Fruit fly (Drosophila melanogaster) whole organism, wandering third instar larva: Measurements from ENCODE around the gene CG17928.

Source experiments
- Abd-B ChIP-seq: fragments of >200 bp; optimal IDR thresholded peaks from 2 replicates; lab custom pipeline; 2017; ENCODE audit warnings: missing biosample characterization, missing genetic modification characterization
- Jra ChIP-seq: sonication (Bioruptor generic); optimal IDR thresholded peaks from 2 replicates; lab custom pipeline; 2016; ENCODE audit warnings: missing biosample characterization, missing genetic modification characterization
- Mio ChIP-seq: sonication (Bioruptor generic); optimal IDR thresholded peaks from 2 replicates; lab custom pipeline; 2016; ENCODE audit warnings: missing biosample characterization, missing genetic modification characterization
- dsf ChIP-seq: sonication (Bioruptor generic); optimal IDR thresholded peaks from 2 replicates; lab custom pipeline; 2016; ENCODE audit warnings: missing biosample characterization, missing genetic modification characterization, borderline replicate concordance
- h ChIP-seq: fragments of 200-800 bp; sonication (Bioruptor generic); optimal IDR thresholded peaks from 3 replicates; lab custom pipeline; 2016; ENCODE audit warnings: missing biosample characterization, mild to moderate bottlenecking, missing genetic modification characterization
- pan ChIP-seq: fragments of >200 bp; optimal IDR thresholded peaks from 2 replicates; lab custom pipeline; 2017
- psq ChIP-seq: fragments of 200-800 bp; sonication (Bioruptor generic); optimal IDR thresholded peaks from 3 replicates; lab custom pipeline; 2017; ENCODE audit warnings: missing biosample characterization, mild to moderate bottlenecking, missing genetic modification characterization, moderate library complexity
- sage ChIP-seq: fragments of 200-800 bp; sonication (Bioruptor generic); optimal IDR thresholded peaks from 2 replicates; lab custom pipeline; 2016; ENCODE audit warnings: missing biosample characterization, mild to moderate bottlenecking, missing genetic modification characterization
- tai ChIP-seq: sonication (Bioruptor generic); optimal IDR thresholded peaks from 2 replicates; lab custom pipeline; 2016; ENCODE audit warnings: missing biosample characterization, missing genetic modification characterization
- usp ChIP-seq: fragments of >200 bp; optimal IDR thresholded peaks from 2 replicates; lab custom pipeline; 2017; ENCODE audit warnings: missing biosample characterization, missing genetic modification characterization

- TF ChIP-seq dsf (GFP tag; lab: Kevin White, UChicago) (no peak), usp (GFP tag; lab: Kevin White, UChicago) (no peak), Jra (GFP tag; lab: Kevin White, UChicago) (no peak), h (GFP tag; lab: Kevin White, UChicago) (no peak), Abd-B (GFP tag; lab: Kevin White, UChicago) (no peak), tai (GFP tag; lab: Kevin White, UChicago) (no peak), pan (lab: Kevin White, UChicago) (no peak), Mio (GFP tag; lab: Kevin White, UChicago) (no peak), psq (GFP tag; lab: Kevin White, UChicago) (no peak), sage (GFP tag; lab: Kevin White, UChicago) (no peak)
Observed at dm6 chr2L:16837158-16837557, 45.8 kb downstream of the CG17928 start, which contains the start of gene Nepl9.
